Fruit fly (Drosophila melanogaster) whole organism, embryonic: ENCODE data around the gene CG15439.

Experiments used
- Awh ChIP-seq: fragments of 200-800 bp; sonication (Bioruptor generic); IDR thresholded peaks from 2 replicates; pipeline ENCODE4, ENCODE4 v1.3.6; 2022; ENCODE audit warnings: missing biosample characterization, missing genetic modification characterization
- BEAF-32 ChIP-seq: fragments of 200-800 bp; sonication (Bioruptor generic); optimal IDR thresholded peaks from 3 replicates; lab custom pipeline; 2017; ENCODE audit warnings: missing biosample characterization, missing genetic modification characterization, mild to moderate bottlenecking, moderate library complexity, missing genetic modification reagents
- Bgb ChIP-seq: fragments of 200-800 bp; sonication (Bioruptor generic); IDR thresholded peaks from 2 replicates; pipeline ENCODE4 v1.3.6; 2022; ENCODE audit warnings: missing biosample characterization, missing genetic modification characterization; ENCODE audit not compliant: partially characterized antibody
- CG10147 ChIP-seq: fragments of 200-800 bp; sonication (Bioruptor generic); optimal IDR thresholded peaks from 2 replicates; lab custom pipeline; 2019; ENCODE audit warnings: missing biosample characterization, mild to moderate bottlenecking, missing genetic modification characterization, moderate library complexity
- CG12104 ChIP-seq: fragments of 200-800 bp; sonication (Bioruptor generic); optimal IDR thresholded peaks from 3 replicates; lab custom pipeline; 2016; ENCODE audit warnings: missing biosample characterization, missing genetic modification characterization
- CG13287 ChIP-seq: fragments of 200-800 bp; sonication (Bioruptor generic); IDR thresholded peaks from 2 replicates; pipeline ENCODE4 v1.3.6; 2022; ENCODE audit warnings: missing biosample characterization, missing genetic modification characterization; ENCODE audit not compliant: partially characterized antibody
- CG14710 ChIP-seq: fragments of 200-800 bp; sonication (Bioruptor generic); optimal IDR thresholded peaks from 3 replicates; lab custom pipeline; 2019; ENCODE audit warnings: missing biosample characterization, mild to moderate bottlenecking, missing genetic modification characterization, moderate library complexity
- CG15269 ChIP-seq: fragments of 200-800 bp; sonication (Bioruptor generic); optimal IDR thresholded peaks from 2 replicates; lab custom pipeline; 2018; ENCODE audit warnings: missing biosample characterization, mild to moderate bottlenecking, missing genetic modification characterization, moderate library complexity
- CG1603 ChIP-seq: fragments of 200-800 bp; sonication (Bioruptor generic); optimal IDR thresholded peaks from 2 replicates; lab custom pipeline; 2019; ENCODE audit warnings: missing biosample characterization, mild to moderate bottlenecking, missing genetic modification characterization, moderate library complexity
- CG16813 ChIP-seq: fragments of 200-800 bp; sonication (Bioruptor generic); IDR thresholded peaks from 3 replicates; pipeline ENCODE4 v1.3.6; 2022; ENCODE audit warnings: missing biosample characterization, missing genetic modification characterization; ENCODE audit not compliant: partially characterized antibody
- CG18599 ChIP-seq: fragments of 200-800 bp; sonication (Bioruptor generic); optimal IDR thresholded peaks from 3 replicates; lab custom pipeline; 2017; ENCODE audit warnings: missing biosample characterization, missing genetic modification characterization, mild to moderate bottlenecking, moderate library complexity, missing genetic modification reagents
- CG2875 ChIP-seq: fragments of 200-800 bp; sonication (Bioruptor generic); optimal IDR thresholded peaks from 2 replicates; lab custom pipeline; 2017; ENCODE audit warnings: missing biosample characterization, mild to moderate bottlenecking, missing genetic modification characterization, missing genetic modification reagents
- CG30020 ChIP-seq: fragments of 200-800 bp; optimal IDR thresholded peaks from 2 replicates; lab custom pipeline; 2019; ENCODE audit warnings: missing biosample characterization, mild to moderate bottlenecking, missing genetic modification characterization, moderate library complexity
- CG31224 ChIP-seq: fragments of 200-800 bp; sonication (Bioruptor generic); IDR thresholded peaks from 2 replicates; pipeline ENCODE4 v1.3.6; 2022; ENCODE audit warnings: missing biosample characterization, missing genetic modification characterization
- CG31388 ChIP-seq: fragments of 200-800 bp; sonication (Bioruptor generic); optimal IDR thresholded peaks from 2 replicates; lab custom pipeline; 2016; ENCODE audit warnings: missing biosample characterization, missing genetic modification characterization
- CG6175 ChIP-seq: fragments of 200-800 bp; sonication (Bioruptor generic); IDR thresholded peaks from 3 replicates; pipeline ENCODE4 v1.3.6; 2022; ENCODE audit warnings: missing biosample characterization, missing genetic modification characterization
- CG6765 ChIP-seq: fragments of 200-800 bp; sonication (Bioruptor generic); optimal IDR thresholded peaks from 3 replicates; lab custom pipeline; 2017; ENCODE audit warnings: missing biosample characterization, mild to moderate bottlenecking, missing genetic modification characterization
- CG7987 ChIP-seq: fragments of 200-800 bp; sonication (Bioruptor generic); optimal IDR thresholded peaks from 2 replicates; lab custom pipeline; 2018; ENCODE audit warnings: missing biosample characterization, mild to moderate bottlenecking, missing genetic modification characterization, moderate library complexity
- CoRest ChIP-seq: fragments of 200-800 bp; sonication (Bioruptor generic); optimal IDR thresholded peaks from 3 replicates; lab custom pipeline; 2018; ENCODE audit warnings: missing biosample characterization, mild to moderate bottlenecking, missing genetic modification characterization, moderate library complexity
- Dll ChIP-seq: fragments of 200-800 bp; sonication (Bioruptor generic); IDR thresholded peaks from 4 replicates; pipeline ENCODE4 v1.3.6; 2022; ENCODE audit warnings: missing biosample characterization, missing genetic modification characterization; ENCODE audit not compliant: partially characterized antibody
- Doc3 ChIP-seq: fragments of 200-800 bp; sonication (Bioruptor generic); IDR thresholded peaks from 3 replicates; pipeline ENCODE4 v1.3.6; 2022; ENCODE audit warnings: missing biosample characterization, missing genetic modification characterization; ENCODE audit not compliant: partially characterized antibody
- Ets65A ChIP-seq: fragments of 200-800 bp; sonication (Bioruptor generic); peaks from one replicate; lab custom pipeline; 2016; ENCODE audit warnings: missing biosample characterization, missing genetic modification characterization
- Fer3 ChIP-seq: fragments of 200-800 bp; sonication (Bioruptor generic); optimal IDR thresholded peaks from 2 replicates; lab custom pipeline; 2018; ENCODE audit warnings: missing biosample characterization, mild to moderate bottlenecking, missing genetic modification characterization, moderate library complexity
- HLH4C ChIP-seq: fragments of 200-800 bp; sonication (Bioruptor generic); IDR thresholded peaks from 3 replicates; pipeline ENCODE4 v1.3.6; 2022; ENCODE audit warnings: missing biosample characterization, missing genetic modification characterization; ENCODE audit not compliant: partially characterized antibody
- HLH54F ChIP-seq: fragments of 200-800 bp; sonication (Bioruptor generic); optimal IDR thresholded peaks from 3 replicates; lab custom pipeline; 2016; ENCODE audit warnings: missing biosample characterization, missing genetic modification characterization
- MBD-R2 ChIP-seq: fragments of 200-800 bp; sonication (Bioruptor generic); IDR thresholded peaks from 2 replicates; pipeline ENCODE4 v1.3.6; 2022; ENCODE audit warnings: missing biosample characterization, missing genetic modification characterization
- MESR4 ChIP-seq: fragments of 200-800 bp; sonication (Bioruptor generic); optimal IDR thresholded peaks from 2 replicates; lab custom pipeline; 2018; ENCODE audit warnings: missing biosample characterization, mild to moderate bottlenecking, missing genetic modification characterization, moderate library complexity
- Opbp ChIP-seq: fragments of 200-800 bp; sonication (Bioruptor generic); IDR thresholded peaks from 3 replicates; pipeline ENCODE4 v1.3.6; 2022; ENCODE audit warnings: missing biosample characterization, missing genetic modification characterization; ENCODE audit not compliant: partially characterized antibody
- Ptx1 ChIP-seq: fragments of 200-800 bp; sonication (Bioruptor generic); IDR thresholded peaks from 2 replicates; pipeline ENCODE4 v1.3.6; 2022; ENCODE audit warnings: missing biosample characterization, missing genetic modification characterization
- Sry-β ChIP-seq: fragments of 200-800 bp; sonication (Bioruptor generic); optimal IDR thresholded peaks from 2 replicates; lab custom pipeline; 2018; ENCODE audit warnings: missing biosample characterization, mild to moderate bottlenecking, missing genetic modification characterization, moderate library complexity
- amos ChIP-seq: fragments of 200-800 bp; sonication (Bioruptor generic); IDR thresholded peaks from 2 replicates; pipeline ENCODE4 v1.3.6; 2022; ENCODE audit warnings: missing biosample characterization, missing genetic modification characterization; ENCODE audit not compliant: partially characterized antibody
- az2 ChIP-seq: fragments of 200-800 bp; sonication (Bioruptor generic); optimal IDR thresholded peaks from 3 replicates; lab custom pipeline; 2016; ENCODE audit warnings: missing biosample characterization, missing genetic modification characterization
- chinmo ChIP-seq: fragments of 200-800 bp; sonication (Bioruptor generic); IDR thresholded peaks from 4 replicates; pipeline ENCODE4 v1.3.6; 2022; ENCODE audit warnings: missing biosample characterization, missing genetic modification characterization; ENCODE audit not compliant: partially characterized antibody
- corto ChIP-seq: fragments of 200-800 bp; sonication (Bioruptor generic); optimal IDR thresholded peaks from 2 replicates; lab custom pipeline; 2016; ENCODE audit warnings: missing biosample characterization, mild to moderate bottlenecking, missing genetic modification characterization, moderate library complexity
- ems ChIP-seq: fragments of 200-800 bp; sonication (Bioruptor generic); optimal IDR thresholded peaks from 3 replicates; lab custom pipeline; 2016; ENCODE audit warnings: missing biosample characterization, missing genetic modification characterization
- gce ChIP-seq: fragments of 200-800 bp; sonication (Bioruptor generic); IDR thresholded peaks from 3 replicates; pipeline ENCODE4 v1.3.6; 2022; ENCODE audit warnings: missing biosample characterization, missing genetic modification characterization
- gcm2 ChIP-seq: fragments of 200-800 bp; sonication (Bioruptor generic); optimal IDR thresholded peaks from 2 replicates; lab custom pipeline; 2016; ENCODE audit warnings: missing biosample characterization, missing genetic modification characterization
- grau ChIP-seq: fragments of 200-800 bp; optimal IDR thresholded peaks from 3 replicates; lab custom pipeline; 2019; ENCODE audit warnings: missing biosample characterization, mild to moderate bottlenecking, missing genetic modification characterization, moderate library complexity
- hbn ChIP-seq: fragments of 200-800 bp; sonication (Bioruptor generic); IDR thresholded peaks from 2 replicates; pipeline ENCODE4 v1.3.6; 2022; ENCODE audit warnings: missing biosample characterization, missing genetic modification characterization; ENCODE audit not compliant: partially characterized antibody
- inv ChIP-seq: fragments of 200-800 bp; sonication (Bioruptor generic); IDR thresholded peaks from 2 replicates; pipeline ENCODE4 v1.3.6; 2022; ENCODE audit warnings: missing biosample characterization, missing genetic modification characterization; ENCODE audit not compliant: partially characterized antibody
- kni ChIP-seq: fragments of 200-800 bp; sonication (Bioruptor generic); optimal IDR thresholded peaks from 3 replicates; lab custom pipeline; 2017; ENCODE audit warnings: mild to moderate bottlenecking, missing biosample characterization, missing genetic modification reagents, missing genetic modification characterization
- luna ChIP-seq: fragments of 200-800 bp; sonication (Bioruptor generic); optimal IDR thresholded peaks from 2 replicates; lab custom pipeline; 2016; ENCODE audit warnings: missing biosample characterization, missing genetic modification characterization
- mam ChIP-seq: fragments of 200-800 bp; sonication (Bioruptor generic); optimal IDR thresholded peaks from 3 replicates; lab custom pipeline; 2016; ENCODE audit warnings: missing biosample characterization, missing genetic modification characterization
- pzg ChIP-seq: fragments of 200-800 bp; sonication (Bioruptor generic); optimal IDR thresholded peaks from 3 replicates; lab custom pipeline; 2018; ENCODE audit warnings: missing biosample characterization, mild to moderate bottlenecking, missing genetic modification characterization, moderate library complexity
- sc ChIP-seq, 3 experiments: fragments of >200 bp in 2 of 3; fragments of 200-800 bp in 1 of 3; sonication (Bioruptor generic) in 1 of 3; optimal IDR thresholded peaks; 2 replicates in 2 of 3; 3 replicates in 1 of 3; lab custom pipeline; 2017; ENCODE audit warnings: mild to moderate bottlenecking in 1 of 3, missing biosample characterization in 1 of 3, missing genetic modification characterization in 1 of 3, missing genetic modification reagents in 1 of 3
- schlank ChIP-seq: fragments of 200-800 bp; sonication (Bioruptor generic); optimal IDR thresholded peaks from 2 replicates; lab custom pipeline; 2018; ENCODE audit warnings: missing biosample characterization, mild to moderate bottlenecking, missing genetic modification characterization
- sd ChIP-seq: fragments of 200-800 bp; sonication (Bioruptor generic); optimal IDR thresholded peaks from 3 replicates; lab custom pipeline; 2018; ENCODE audit warnings: missing biosample characterization, mild to moderate bottlenecking, missing genetic modification characterization, moderate library complexity
- zen2 ChIP-seq: fragments of 200-800 bp; sonication (Bioruptor generic); IDR thresholded peaks from 3 replicates; pipeline ENCODE4 v1.3.6; 2022; ENCODE audit warnings: missing biosample characterization, missing genetic modification characterization; ENCODE audit not compliant: partially characterized antibody

The CG15439 gene

DNA sequence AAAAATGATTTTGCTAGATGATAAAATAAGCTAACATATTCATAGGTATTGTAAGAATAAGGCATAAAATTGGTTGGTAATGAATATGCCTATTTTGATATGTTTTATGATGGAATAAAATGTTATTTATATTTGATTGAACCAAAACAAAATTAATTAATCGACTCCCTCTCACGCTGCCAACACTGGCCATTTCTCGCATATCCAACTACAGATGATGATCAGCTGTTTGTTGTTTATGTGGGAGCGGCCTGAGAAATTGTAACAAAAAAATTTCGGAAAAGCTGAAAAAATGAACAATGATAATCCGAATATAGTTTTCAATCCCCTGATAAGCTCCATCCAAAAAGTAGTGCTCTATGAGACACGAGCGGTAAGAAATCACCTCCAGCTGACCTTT is 12.1 kb upstream of the CG15439 start, which contains the start of gene FIG4 (continued):
- TF ChIP-seq CG6765 (GFP tag; lab: Kevin White, UChicago) (no peak), CG12104 (GFP tag; lab: Kevin White, UChicago) (no peak), mam (no peak), CG2875 (GFP tag; lab: Kevin White, UChicago) (no peak), Bgb (GFP tag; lab: Robert Waterston, UW) (peak; percentile 52; the same call in 1 of the 2 replicates), zen2 (GFP tag; lab: Robert Waterston, UW) (peak; percentile 89), luna (GFP tag; lab: Kevin White, UChicago) (no peak), CoRest (peak; percentile 20), Sry-β (GFP tag; lab: Kevin White, UChicago) (peak; percentile 90), Ets65A (GFP tag; lab: Kevin White, UChicago) (no peak), HLH54F (GFP tag; lab: Kevin White, UChicago) (no peak), kni (GFP tag; lab: Kevin White, UChicago) (peak; percentile 10), MBD-R2 (peak; percentile 89), schlank (tag; lab: Kevin White, UChicago) (no peak), ems (no peak), gcm2 (GFP tag; lab: Kevin White, UChicago) (no peak), chinmo (GFP tag; lab: Robert Waterston, UW) (peak; percentile 58; the same call in 1 of the 4 replicates), Ptx1 (GFP tag; lab: Robert Waterston, UW) (no peak), CG30020 (tag; lab: Kevin White, UChicago) (no peak), CG31388 (no peak), Fer3 (tag; lab: Kevin White, UChicago) (no peak), CG10147 (GFP tag; lab: Kevin White, UChicago) (peak; percentile 9), MESR4 (GFP tag; lab: Kevin White, UChicago) (peak; percentile 2), amos (GFP tag; lab: Robert Waterston, UW) (peak; percentile 57), Awh (no peak), grau (peak; percentile 10), CG18599 (GFP tag; lab: Kevin White, UChicago) (no peak), Doc3 (peak; percentile 91), pzg (peak; percentile 23), corto (GFP tag; lab: Kevin White, UChicago) (no peak), az2 (GFP tag; lab: Kevin White, UChicago) (no peak), sd (tag; lab: Kevin White, UChicago) (peak; percentile 68), CG14710 (tag; lab: Kevin White, UChicago) (peak; percentile 33), CG15269 (tag; lab: Kevin White, UChicago) (no peak), CG6175 (GFP tag; lab: Robert Waterston, UW) (no peak), BEAF-32 (GFP tag; lab: Kevin White, UChicago) (peak; percentile 74), CG1603 (tag; lab: Kevin White, UChicago) (peak; percentile 5), HLH4C (GFP tag; lab: Robert Waterston, UW) (peak; percentile 60; the same call in 2 of the 3 replicates), inv (GFP tag; lab: Robert Waterston, UW) (peak; percentile 48), sc (optimal IDR thresholded peaks at IDR 0.05; lab: Kevin White, UChicago) (no peak), sc (GFP tag; optimal IDR thresholded peaks at IDR 0.05; lab: Kevin White, UChicago) (no peak), hbn (GFP tag; lab: Robert Waterston, UW) (peak; percentile 83), CG7987 (GFP tag; lab: Kevin White, UChicago) (no peak), gce (GFP tag; lab: Robert Waterston, UW) (no peak), Opbp (peak; percentile 54; the same call in 1 of the 3 replicates), CG31224 (no peak), CG13287 (GFP tag; lab: Robert Waterston, UW) (peak; percentile 86), Dll (GFP tag; lab: Robert Waterston, UW) (peak; percentile 92), CG16813 (GFP tag; lab: Robert Waterston, UW) (peak; percentile 64; the same call in 2 of the 3 replicates)
